Worm (Caenorhabditis elegans) whole organism, L4 larva: Measurements from ENCODE around the gene enu-3.6.
A peak's percentile ranks its signal among the peaks of the same experiment; 100 is the strongest.

Experiments used
- D1046.2 ChIP-seq: fragments of 200-800 bp; sonication (Bioruptor generic); IDR thresholded peaks from 2 replicates; pipeline ENCODE4 v1.3.6; 2022; ENCODE audit warnings: missing genetic modification characterization, missing compliant biosample characterization
- F44E2.7 ChIP-seq: fragments of 200-800 bp; sonication (Bioruptor generic); IDR thresholded peaks from 2 replicates; pipeline ENCODE4 v2.1.2; 2022; ENCODE audit warnings: missing genetic modification characterization, missing compliant biosample characterization
- R02D3.7 ChIP-seq: fragments of 150-350 bp; sonication (generic microtip); optimal IDR thresholded peaks from 3 replicates; lab custom pipeline; 2014; ENCODE audit warnings: missing biosample characterization, missing genetic modification characterization
- Y5F2A.4 ChIP-seq: fragments of 200-800 bp; sonication (Bioruptor generic); optimal IDR thresholded peaks from 2 replicates; lab custom pipeline; 2018; ENCODE audit warnings: mild to moderate bottlenecking, missing genetic modification characterization, missing compliant biosample characterization
- Y75B8A.6 ChIP-seq: fragments of 200-800 bp; sonication (Bioruptor generic); IDR thresholded peaks from 2 replicates; pipeline ENCODE4 v1.3.6; 2022; ENCODE audit warnings: missing genetic modification reagents, missing genetic modification characterization, missing compliant biosample characterization
- ZK337.2 ChIP-seq: fragments of 200-800 bp; sonication (Bioruptor generic); IDR thresholded peaks from 2 replicates; pipeline ENCODE4 v1.3.6; 2022; ENCODE audit warnings: missing genetic modification reagents, missing genetic modification characterization, missing compliant biosample characterization
- arid-1 ChIP-seq: fragments of 200-800 bp; sonication (Bioruptor generic); conservative IDR thresholded peaks from 2 replicates; pipeline ENCODE4 v1.3.6; 2022; ENCODE audit warnings: missing genetic modification reagents, missing genetic modification characterization, missing compliant biosample characterization
- ceh-20 ChIP-seq: fragments of 200-800 bp; sonication (Bioruptor generic); IDR thresholded peaks from 2 replicates; pipeline ENCODE4 v1.3.6; 2022; ENCODE audit warnings: missing genetic modification reagents, missing genetic modification characterization, missing compliant biosample characterization
- ceh-44 ChIP-seq: fragments of 200-800 bp; sonication (Bioruptor generic); IDR thresholded peaks from 2 replicates; pipeline ENCODE4 v1.3.6; 2022; ENCODE audit warnings: missing genetic modification reagents, missing genetic modification characterization, missing compliant biosample characterization
- ceh-82 ChIP-seq: sonication (generic microtip); optimal IDR thresholded peaks from 2 replicates; lab custom pipeline; 2017; ENCODE audit warnings: missing biosample characterization, missing genetic modification characterization
- ces-1 ChIP-seq: fragments of 150-350 bp; sonication (generic microtip); optimal IDR thresholded peaks from 4 replicates; lab custom pipeline; 2014; ENCODE audit warnings: missing biosample characterization, missing genetic modification reagents, missing genetic modification characterization
- ctbp-1 ChIP-seq: fragments of 200-800 bp; sonication (Bioruptor generic); IDR thresholded peaks from 2 replicates; pipeline ENCODE4 v1.3.6; 2022; ENCODE audit warnings: missing genetic modification reagents, missing genetic modification characterization, missing compliant biosample characterization
- daf-19 ChIP-seq: fragments of 200-800 bp; sonication (Bioruptor generic); conservative IDR thresholded peaks from 2 replicates; pipeline ENCODE4 v1.3.6; 2022; ENCODE audit warnings: missing genetic modification characterization, missing compliant biosample characterization
- daf-8 ChIP-seq: fragments of 200-800 bp; sonication (Bioruptor generic); IDR thresholded peaks from 2 replicates; pipeline ENCODE4 v1.3.6; 2022; ENCODE audit warnings: missing genetic modification characterization, missing compliant biosample characterization
- dmd-9 ChIP-seq: fragments of 200-800 bp; sonication (Bioruptor generic); IDR thresholded peaks from 2 replicates; pipeline ENCODE4 v1.3.6; 2022; ENCODE audit warnings: missing genetic modification reagents, missing genetic modification characterization, missing compliant biosample characterization
- dve-1 ChIP-seq: sonication (generic microtip); optimal IDR thresholded peaks from 2 replicates; lab custom pipeline; 2017; ENCODE audit warnings: antibody characterized with exemption, mild to moderate bottlenecking, missing genetic modification characterization, missing compliant biosample characterization; ENCODE audit not compliant: insufficient read depth
- egl-27 ChIP-seq: sonication (generic microtip); optimal IDR thresholded peaks from 3 replicates; lab custom pipeline; 2017; ENCODE audit warnings: missing biosample characterization, missing genetic modification reagents, missing genetic modification characterization
- egl-43 ChIP-seq: fragments of 200-800 bp; sonication (Bioruptor generic); IDR thresholded peaks from 2 replicates; pipeline ENCODE4 v1.3.6; 2022; ENCODE audit warnings: missing genetic modification reagents, missing genetic modification characterization, missing compliant biosample characterization
- fkh-10 ChIP-seq: fragments of 150-350 bp; optimal IDR thresholded peaks from 2 replicates; lab custom pipeline; 2014; ENCODE audit warnings: missing biosample characterization, missing genetic modification reagents, missing genetic modification characterization
- hif-1 ChIP-seq, 2 experiments: sonication (generic microtip); optimal IDR thresholded peaks; 2 replicates each; lab custom pipeline; 2016 to 2017; ENCODE audit warnings: missing compliant biosample characterization in 2 of 2, missing genetic modification characterization in 2 of 2, missing genetic modification reagents in 2 of 2, missing genotype in 2 of 2, mild to moderate bottlenecking in 1 of 2
- hlh-30 ChIP-seq: sonication (generic microtip); optimal IDR thresholded peaks from 2 replicates; lab custom pipeline; 2017; ENCODE audit warnings: antibody characterized with exemption, mild to moderate bottlenecking, missing genetic modification characterization, missing compliant biosample characterization; ENCODE audit not compliant: insufficient read depth
- lin-29 ChIP-seq: fragments of 200-800 bp; sonication (Bioruptor generic); IDR thresholded peaks from 2 replicates; pipeline ENCODE4 v1.3.6; 2022; ENCODE audit warnings: missing genetic modification reagents, missing genetic modification characterization, missing compliant biosample characterization
- lin-38 ChIP-seq: fragments of 200-800 bp; sonication (Bioruptor generic); IDR thresholded peaks from 2 replicates; pipeline ENCODE4 v1.3.6; 2022; ENCODE audit warnings: missing genetic modification reagents, missing genetic modification characterization, missing compliant biosample characterization
- lin-39 ChIP-seq: fragments of 150-350 bp; optimal IDR thresholded peaks from 2 replicates; lab custom pipeline; 2014; ENCODE audit warnings: missing biosample characterization, missing genetic modification reagents, missing genetic modification characterization
- madf-5 ChIP-seq, 2 experiments: fragments of 200-800 bp; sonication (Bioruptor generic); IDR thresholded peaks; 2 replicates each; pipeline ENCODE4 v1.3.6; 2022; ENCODE audit warnings: missing compliant biosample characterization in 2 of 2, missing genetic modification characterization in 2 of 2
- mdl-1 ChIP-seq, 2 experiments: fragments of 150-350 bp in 1 of 2; sonication (generic microtip) in 1 of 2; optimal IDR thresholded peaks; 2 replicates each; lab custom pipeline; 2014 to 2017; ENCODE audit warnings: missing biosample characterization in 2 of 2, missing genetic modification characterization in 2 of 2
- mes-2 ChIP-seq: sonication (generic microtip); optimal IDR thresholded peaks from 2 replicates; lab custom pipeline; 2016; ENCODE audit warnings: missing genotype, mild to moderate bottlenecking, missing genetic modification characterization, missing compliant biosample characterization; ENCODE audit not compliant: poor library complexity, severe bottlenecking
- mxl-3 ChIP-seq: fragments of 200-800 bp; sonication (Bioruptor generic); optimal IDR thresholded peaks from 2 replicates; lab custom pipeline; 2018; ENCODE audit warnings: mild to moderate bottlenecking, missing genetic modification characterization, missing compliant biosample characterization
- nhr-10 ChIP-seq: fragments of 150-350 bp; optimal IDR thresholded peaks from 2 replicates; lab custom pipeline; 2014; ENCODE audit warnings: missing biosample characterization, missing genetic modification characterization
- nhr-102 ChIP-seq: sonication (generic microtip); optimal IDR thresholded peaks from 2 replicates; lab custom pipeline; 2016; ENCODE audit warnings: mild to moderate bottlenecking, missing genetic modification characterization, moderate library complexity, missing compliant biosample characterization
- nhr-11 ChIP-seq: fragments of 150-350 bp; optimal IDR thresholded peaks from 2 replicates; lab custom pipeline; 2014; ENCODE audit warnings: missing biosample characterization, missing genetic modification characterization
- nhr-111 ChIP-seq: fragments of 200-800 bp; sonication (Bioruptor generic); optimal IDR thresholded peaks from 2 replicates; lab custom pipeline; 2018; ENCODE audit warnings: mild to moderate bottlenecking, missing genetic modification characterization, missing compliant biosample characterization
- nhr-237 ChIP-seq: sonication (generic microtip); optimal IDR thresholded peaks from 2 replicates; lab custom pipeline; 2017; ENCODE audit warnings: missing biosample characterization, missing genetic modification characterization
- nhr-42 ChIP-seq: fragments of 200-800 bp; sonication (Bioruptor generic); IDR thresholded peaks from 2 replicates; pipeline ENCODE4 v1.3.6; 2022; ENCODE audit warnings: missing genetic modification characterization, missing compliant biosample characterization
- nhr-48 ChIP-seq: sonication (generic microtip); optimal IDR thresholded peaks from 2 replicates; lab custom pipeline; 2016; ENCODE audit warnings: mild to moderate bottlenecking, missing genetic modification characterization, missing compliant biosample characterization
- pha-4 ChIP-seq, 2 experiments: fragments of 150-350 bp in 1 of 2; fragments of 200-800 bp in 1 of 2; sonication (Bioruptor generic) in 1 of 2; IDR thresholded peaks in 1 of 2; optimal IDR thresholded peaks in 1 of 2; 2 replicates each; pipeline versions ENCODE4 v1.3.6 to Lab custom; 2014 to 2022; ENCODE audit warnings: missing genetic modification characterization in 2 of 2, missing genetic modification reagents in 2 of 2, missing biosample characterization in 1 of 2, missing compliant biosample characterization in 1 of 2
- rbr-2 ChIP-seq: sonication (generic microtip); optimal IDR thresholded peaks from 2 replicates; lab custom pipeline; 2016; ENCODE audit warnings: missing genotype, missing genetic modification characterization, missing compliant biosample characterization
- saeg-2 ChIP-seq: fragments of 200-800 bp; sonication (Bioruptor generic); IDR thresholded peaks from 2 replicates; pipeline ENCODE4 v1.3.6; 2022; ENCODE audit warnings: missing genetic modification reagents, missing genetic modification characterization, missing compliant biosample characterization
- sdz-12 ChIP-seq: fragments of 200-800 bp; sonication (Bioruptor generic); optimal IDR thresholded peaks from 2 replicates; lab custom pipeline; 2018; ENCODE audit warnings: mild to moderate bottlenecking, missing genetic modification characterization, missing compliant biosample characterization
- set-16 ChIP-seq: fragments of 200-800 bp; sonication (Bioruptor generic); IDR thresholded peaks from 2 replicates; pipeline ENCODE4 v1.3.6; 2022; ENCODE audit warnings: missing genetic modification reagents, missing genetic modification characterization, missing compliant biosample characterization
- skn-1 ChIP-seq: fragments of 150-350 bp; optimal IDR thresholded peaks from 2 replicates; lab custom pipeline; 2014; ENCODE audit warnings: missing biosample characterization, missing genetic modification characterization
- snpc-4 ChIP-seq: fragments of 150-350 bp; optimal IDR thresholded peaks from 2 replicates; lab custom pipeline; 2014; ENCODE audit warnings: missing biosample characterization, missing genetic modification characterization
- spr-3 ChIP-seq: fragments of 200-800 bp; sonication (Bioruptor generic); optimal IDR thresholded peaks from 2 replicates; lab custom pipeline; 2018; ENCODE audit warnings: mild to moderate bottlenecking, missing genetic modification characterization, missing compliant biosample characterization
- tag-97 ChIP-seq: fragments of 200-800 bp; sonication (Bioruptor generic); IDR thresholded peaks from 2 replicates; pipeline ENCODE4 v1.3.6; 2022; ENCODE audit warnings: missing genetic modification characterization, missing compliant biosample characterization
- tra-1 ChIP-seq: fragments of 200-800 bp; sonication (Bioruptor generic); IDR thresholded peaks from 2 replicates; pipeline ENCODE4 v1.3.6; 2022; ENCODE audit warnings: missing genetic modification reagents, missing genetic modification characterization, missing compliant biosample characterization
- vab-7 ChIP-seq: fragments of 200-800 bp; sonication (Bioruptor generic); IDR thresholded peaks from 2 replicates; pipeline ENCODE4 v1.3.6; 2022; ENCODE audit warnings: missing genetic modification reagents, missing genetic modification characterization, missing compliant biosample characterization
- zfp-2 ChIP-seq: sonication (generic microtip); optimal IDR thresholded peaks from 2 replicates; lab custom pipeline; 2016; ENCODE audit warnings: mild to moderate bottlenecking, missing genetic modification characterization, missing compliant biosample characterization
- zfp-3 ChIP-seq: fragments of 200-800 bp; sonication (Bioruptor generic); conservative IDR thresholded peaks from 2 replicates; pipeline ENCODE4 v1.3.6; 2022; ENCODE audit warnings: missing genetic modification reagents, missing genetic modification characterization, missing compliant biosample characterization
- ztf-11 ChIP-seq: fragments of 150-350 bp; optimal IDR thresholded peaks from 2 replicates; lab custom pipeline; 2014; ENCODE audit warnings: missing biosample characterization, missing genetic modification characterization

enu-3.6 gene

DNA sequence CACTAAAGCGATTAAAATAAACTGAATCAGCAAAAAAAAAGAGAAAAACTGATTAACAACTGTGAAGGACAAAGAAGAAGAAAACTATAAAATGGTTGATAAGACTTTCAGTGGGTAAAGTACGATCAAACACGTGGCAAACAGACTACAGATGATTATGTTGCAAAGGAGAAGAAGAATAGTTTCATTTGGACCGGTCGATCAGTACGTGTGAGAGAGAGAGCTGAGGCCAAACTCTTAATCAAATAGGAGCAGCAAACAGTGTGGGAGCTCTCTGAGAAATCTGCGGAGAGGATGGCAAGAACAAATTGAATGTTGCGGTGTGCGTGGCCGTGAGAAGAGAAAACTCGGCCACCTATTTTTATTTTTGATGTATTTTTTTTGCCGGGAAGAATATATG is 31.2 kb upstream of the enu-3.6 start (continued):
- TF ChIP-seq lin-38 (GFP tag; lab: Robert Waterston, UW) (0 out of 2 replicates have a peak, but pooled peaks have one; percentile 16), dve-1 (tag; lab: Kevin White, UChicago) (peak; percentile 68), hlh-30 (tag; lab: Kevin White, UChicago) (peak; percentile 61), nhr-10 (tag; lab: Kevin White, UChicago) (peak; percentile 31), sdz-12 (GFP tag; lab: Kevin White, UChicago) (no peak), ctbp-1 (GFP tag; lab: Robert Waterston, UW) (no peak), ces-1 (GFP tag; lab: Kevin White, UChicago) (no peak), egl-27 (tag; lab: Kevin White, UChicago) (no peak), lin-29 (GFP tag; lab: Robert Waterston, UW) (no peak), skn-1 (tag; lab: Kevin White, UChicago) (no peak), D1046.2 (GFP tag; lab: Robert Waterston, UW) (no peak), egl-43 (no peak), vab-7 (GFP tag; lab: Robert Waterston, UW) (no peak), madf-5 (GFP tag; IDR thresholded peaks at IDR 0.05; lab: Robert Waterston, UW) (no peak), R02D3.7 (tag; lab: Kevin White, UChicago) (no peak), nhr-237 (tag; lab: Kevin White, UChicago) (no peak), mes-2 (tag; lab: Kevin White, UChicago) (peak; percentile 40), nhr-42 (GFP tag; lab: Robert Waterston, UW) (no peak), ztf-11 (tag; lab: Kevin White, UChicago) (no peak), hif-1 (tag; optimal IDR thresholded peaks at IDR 0.05; lab: Kevin White, UChicago) (no peak), nhr-111 (GFP tag; lab: Kevin White, UChicago) (no peak), snpc-4 (tag; lab: Kevin White, UChicago) (no peak), arid-1 (GFP tag; lab: Robert Waterston, UW) (0 out of 2 replicates have a peak, but pooled peaks have one; percentile 27), nhr-11 (tag; lab: Kevin White, UChicago) (no peak), ceh-20 (GFP tag; lab: Robert Waterston, UW) (no peak), zfp-3 (GFP tag; lab: Robert Waterston, UW) (no peak), ZK337.2 (GFP tag; lab: Robert Waterston, UW) (no peak), set-16 (GFP tag; lab: Robert Waterston, UW) (no peak), nhr-102 (tag; lab: Kevin White, UChicago) (no peak), tag-97 (GFP tag; lab: Robert Waterston, UW) (no peak)

DNA sequence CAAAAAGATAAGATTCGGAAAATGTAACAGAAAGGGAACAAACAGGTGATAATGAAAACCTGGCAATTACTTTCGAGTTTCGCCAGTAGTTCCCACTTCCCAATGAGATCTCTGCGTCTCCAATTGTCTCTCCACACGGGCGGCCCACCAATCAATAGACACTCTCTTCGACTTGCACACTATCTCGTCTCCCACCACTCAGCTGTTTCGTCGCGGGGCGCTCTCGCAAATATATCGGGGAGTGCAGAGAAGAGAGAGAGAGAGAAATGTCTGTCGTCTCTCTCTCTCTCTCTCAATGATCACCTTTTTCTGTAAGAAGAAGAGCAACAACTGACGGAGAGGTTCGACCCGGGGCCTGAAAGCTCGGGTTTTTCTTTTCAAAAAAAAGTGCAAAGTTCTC is 30.1 kb upstream of the enu-3.6 start:
- TF ChIP-seq snpc-4 (tag; lab: Kevin White, UChicago) (no peak), ceh-44 (GFP tag; lab: Robert Waterston, UW) (no peak), dmd-9 (GFP tag; lab: Robert Waterston, UW) (no peak), nhr-102 (tag; lab: Kevin White, UChicago) (peak; percentile 69), Y5F2A.4 (GFP tag; lab: Kevin White, UChicago) (peak; percentile 24), daf-19 (GFP tag; lab: Robert Waterston, UW) (no peak), D1046.2 (GFP tag; lab: Robert Waterston, UW) (no peak), nhr-48 (tag; lab: Kevin White, UChicago) (peak; percentile 80), pha-4 (GFP tag; IDR thresholded peaks at IDR 0.05; lab: Robert Waterston, UW) (peak; percentile 50; the same call in 1 of the 2 replicates), pha-4 (tag; optimal IDR thresholded peaks at IDR 0.05; lab: Kevin White, UChicago) (peak; percentile 38), mxl-3 (GFP tag; lab: Kevin White, UChicago) (peak; percentile 87), Y75B8A.6 (GFP tag; lab: Robert Waterston, UW) (no peak), saeg-2 (GFP tag; lab: Robert Waterston, UW) (peak; percentile 61), spr-3 (GFP tag; lab: Kevin White, UChicago) (no peak), daf-8 (GFP tag; lab: Robert Waterston, UW) (no peak), lin-39 (tag; lab: Kevin White, UChicago) (no peak), rbr-2 (peak; percentile 83), fkh-10 (GFP tag; lab: Kevin White, UChicago) (peak; percentile 36), tra-1 (GFP tag; lab: Robert Waterston, UW) (peak; percentile 52; the same call in 1 of the 2 replicates), ceh-82 (no peak), mdl-1 (tag; optimal IDR thresholded peaks at IDR 0.05; lab: Kevin White, UChicago) (peak; percentile 17 to 53), nhr-42 (GFP tag; lab: Robert Waterston, UW) (0 out of 2 replicates have a peak, but pooled peaks have one; percentile 23), zfp-2 (tag; lab: Kevin White, UChicago) (no peak), nhr-237 (tag; lab: Kevin White, UChicago) (no peak), F44E2.7 (GFP tag; lab: Robert Waterston, UW) (no peak)
